Fruit fly (Drosophila melanogaster) whole organism, embryonic: ENCODE measurements around the gene CG42296.

Source experiments
- Aef1 ChIP-seq: fragments of 200-800 bp; sonication (Bioruptor generic); IDR thresholded peaks from 3 replicates; pipeline ENCODE4 v1.3.6; 2022; ENCODE audit warnings: missing biosample characterization, missing genetic modification characterization
- Bgb ChIP-seq: fragments of 200-800 bp; sonication (Bioruptor generic); IDR thresholded peaks from 2 replicates; pipeline ENCODE4 v1.3.6; 2022; ENCODE audit warnings: missing biosample characterization, missing genetic modification characterization; ENCODE audit not compliant: partially characterized antibody
- Blimp-1 ChIP-seq: fragments of 200-800 bp; sonication (Bioruptor generic); optimal IDR thresholded peaks from 3 replicates; lab custom pipeline; 2018; ENCODE audit warnings: missing biosample characterization, missing genetic modification characterization, mild to moderate bottlenecking, moderate library complexity, missing genetic modification reagents
- CG11504 ChIP-seq: fragments of 200-800 bp; sonication (Bioruptor generic); optimal IDR thresholded peaks from 3 replicates; lab custom pipeline; 2019; ENCODE audit warnings: missing biosample characterization, mild to moderate bottlenecking, missing genetic modification characterization, moderate library complexity
- CG12236 ChIP-seq: fragments of 200-800 bp; sonication (Bioruptor generic); optimal IDR thresholded peaks from 2 replicates; lab custom pipeline; 2016; ENCODE audit warnings: missing biosample characterization, missing genetic modification characterization
- CG12769 ChIP-seq: fragments of 200-800 bp; sonication (Bioruptor generic); optimal IDR thresholded peaks from 2 replicates; lab custom pipeline; 2019; ENCODE audit warnings: missing biosample characterization, mild to moderate bottlenecking, missing genetic modification characterization, moderate library complexity
- CG13296 ChIP-seq: fragments of 200-800 bp; sonication (Bioruptor generic); optimal IDR thresholded peaks from 3 replicates; lab custom pipeline; 2018; ENCODE audit warnings: missing biosample characterization, mild to moderate bottlenecking, missing genetic modification characterization
- CG14050 ChIP-seq: fragments of 200-800 bp; sonication (Bioruptor generic); IDR thresholded peaks from 3 replicates; pipeline ENCODE4 v1.3.6; 2022; ENCODE audit warnings: missing biosample characterization, missing genetic modification characterization
- CG15269 ChIP-seq: fragments of 200-800 bp; sonication (Bioruptor generic); optimal IDR thresholded peaks from 2 replicates; lab custom pipeline; 2018; ENCODE audit warnings: missing biosample characterization, mild to moderate bottlenecking, missing genetic modification characterization, moderate library complexity
- CG17186 ChIP-seq: fragments of 200-800 bp; sonication (Bioruptor generic); optimal IDR thresholded peaks from 3 replicates; lab custom pipeline; 2017; ENCODE audit warnings: missing biosample characterization, missing genetic modification reagents, missing genetic modification characterization
- CG17612 ChIP-seq: fragments of 200-800 bp; sonication (Bioruptor generic); IDR thresholded peaks from 2 replicates; pipeline ENCODE4 v1.3.6; 2022; ENCODE audit warnings: missing biosample characterization, missing genetic modification characterization
- CG2129 ChIP-seq: fragments of 200-800 bp; sonication (Bioruptor generic); IDR thresholded peaks from 2 replicates; pipeline ENCODE4 v1.3.6; 2022; ENCODE audit warnings: missing biosample characterization, missing genetic modification characterization; ENCODE audit not compliant: partially characterized antibody
- CG2712 ChIP-seq: fragments of 200-800 bp; optimal IDR thresholded peaks from 3 replicates; lab custom pipeline; 2019; ENCODE audit warnings: missing biosample characterization, mild to moderate bottlenecking, missing genetic modification characterization, moderate library complexity
- CG32532 ChIP-seq: fragments of 200-800 bp; sonication (Bioruptor generic); IDR thresholded peaks from 2 replicates; pipeline ENCODE4 v1.3.6; 2022; ENCODE audit warnings: missing biosample characterization, missing genetic modification characterization
- CG3726 ChIP-seq: fragments of 200-800 bp; sonication (Bioruptor generic); IDR thresholded peaks from 3 replicates; pipeline ENCODE4, ENCODE4 v1.3.6; 2022; ENCODE audit warnings: missing biosample characterization, missing genetic modification characterization
- CG3838 ChIP-seq: fragments of 200-800 bp; sonication (Bioruptor generic); optimal IDR thresholded peaks from 3 replicates; lab custom pipeline; 2016; ENCODE audit warnings: missing biosample characterization, missing genetic modification characterization
- CG4707 ChIP-seq: fragments of 200-800 bp; sonication (Bioruptor generic); optimal IDR thresholded peaks from 2 replicates; lab custom pipeline; 2018; ENCODE audit warnings: missing biosample characterization, mild to moderate bottlenecking, missing genetic modification characterization, moderate library complexity
- CG4730 ChIP-seq: fragments of 200-800 bp; sonication (Bioruptor generic); IDR thresholded peaks from 2 replicates; pipeline ENCODE4 v1.3.6; 2022; ENCODE audit warnings: missing biosample characterization, missing genetic modification characterization
- CG7372 ChIP-seq: fragments of 200-800 bp; sonication (Bioruptor generic); IDR thresholded peaks from 2 replicates; pipeline ENCODE4 v1.3.6; 2022; ENCODE audit warnings: missing biosample characterization, missing genetic modification characterization
- CG7745 ChIP-seq: fragments of 200-800 bp; sonication (Bioruptor generic); optimal IDR thresholded peaks from 2 replicates; lab custom pipeline; 2018; ENCODE audit warnings: missing biosample characterization, mild to moderate bottlenecking, missing genetic modification characterization, moderate library complexity
- CG9817 ChIP-seq: fragments of 200-800 bp; sonication (Bioruptor generic); optimal IDR thresholded peaks from 2 replicates; lab custom pipeline; 2018; ENCODE audit warnings: missing biosample characterization, mild to moderate bottlenecking, missing genetic modification characterization, moderate library complexity
- D ChIP-seq, 2 experiments: fragments of 200-800 bp in 1 of 2; fragments of >200 bp in 1 of 2; sonication (Bioruptor generic) in 1 of 2; optimal IDR thresholded peaks; 2 replicates in 1 of 2; 3 replicates in 1 of 2; lab custom pipeline; 2017; ENCODE audit warnings: mild to moderate bottlenecking in 1 of 2, missing biosample characterization in 1 of 2, missing genetic modification characterization in 1 of 2, missing genetic modification reagents in 1 of 2
- Dad ChIP-seq: fragments of 200-800 bp; sonication (Bioruptor generic); optimal IDR thresholded peaks from 3 replicates; lab custom pipeline; 2016; ENCODE audit warnings: missing biosample characterization, missing genetic modification characterization
- Elba2 ChIP-seq: fragments of 200-800 bp; sonication (Bioruptor generic); optimal IDR thresholded peaks from 3 replicates; lab custom pipeline; 2016; ENCODE audit warnings: missing biosample characterization, missing genetic modification characterization
- GATAe ChIP-seq: fragments of 200-800 bp; sonication (Bioruptor generic); conservative IDR thresholded peaks from 2 replicates; pipeline ENCODE4 v1.3.6; 2022; ENCODE audit warnings: missing biosample characterization, missing genetic modification characterization
- Poxn ChIP-seq: fragments of 200-800 bp; sonication (Bioruptor generic); IDR thresholded peaks from 2 replicates; pipeline ENCODE4 v1.3.6; 2022; ENCODE audit warnings: missing biosample characterization, missing genetic modification characterization
- Side ChIP-seq: fragments of 200-800 bp; sonication (Bioruptor generic); optimal IDR thresholded peaks from 2 replicates; lab custom pipeline; 2016; ENCODE audit warnings: missing biosample characterization, missing genetic modification characterization
- Spps ChIP-seq: fragments of 200-800 bp; sonication (Bioruptor generic); optimal IDR thresholded peaks from 2 replicates; lab custom pipeline; 2018; ENCODE audit warnings: missing biosample characterization, mild to moderate bottlenecking, missing genetic modification characterization
- ash1 ChIP-seq: fragments of 200-800 bp; sonication (Bioruptor generic); optimal IDR thresholded peaks from 2 replicates; lab custom pipeline; 2018; ENCODE audit warnings: missing biosample characterization, mild to moderate bottlenecking, missing genetic modification characterization
- ato ChIP-seq: fragments of 200-800 bp; sonication (Bioruptor generic); IDR thresholded peaks from 2 replicates; pipeline ENCODE4 v1.3.6; 2022; ENCODE audit warnings: missing biosample characterization, missing genetic modification characterization; ENCODE audit not compliant: partially characterized antibody
- bigmax ChIP-seq: fragments of 200-800 bp; sonication (Bioruptor generic); optimal IDR thresholded peaks from 2 replicates; lab custom pipeline; 2018; ENCODE audit warnings: missing biosample characterization, mild to moderate bottlenecking, missing genetic modification characterization
- caup ChIP-seq: fragments of 200-800 bp; sonication (Bioruptor generic); optimal IDR thresholded peaks from 3 replicates; lab custom pipeline; 2017; ENCODE audit warnings: missing biosample characterization, mild to moderate bottlenecking, missing genetic modification characterization, moderate library complexity; ENCODE audit not compliant: severe bottlenecking
- cwo ChIP-seq: fragments of 200-800 bp; sonication (Bioruptor generic); optimal IDR thresholded peaks from 3 replicates; lab custom pipeline; 2017; ENCODE audit warnings: missing biosample characterization, missing genetic modification characterization, mild to moderate bottlenecking, moderate library complexity, missing genetic modification reagents
- dimm ChIP-seq: fragments of 200-800 bp; sonication (Bioruptor generic); IDR thresholded peaks from 2 replicates; pipeline ENCODE4 v1.3.6; 2022; ENCODE audit warnings: missing biosample characterization, missing genetic modification characterization
- emc ChIP-seq: fragments of 200-800 bp; sonication (Bioruptor generic); optimal IDR thresholded peaks from 2 replicates; lab custom pipeline; 2016; ENCODE audit warnings: missing biosample characterization, missing genetic modification characterization
- exex ChIP-seq: fragments of 200-800 bp; sonication (Bioruptor generic); optimal IDR thresholded peaks from 4 replicates; lab custom pipeline; 2018; ENCODE audit warnings: missing biosample characterization, mild to moderate bottlenecking, missing genetic modification characterization, moderate library complexity
- gfzf ChIP-seq: fragments of 200-800 bp; sonication (Bioruptor generic); optimal IDR thresholded peaks from 2 replicates; lab custom pipeline; 2016; ENCODE audit warnings: missing biosample characterization, mild to moderate bottlenecking, missing genetic modification characterization, moderate library complexity
- grau ChIP-seq: fragments of 200-800 bp; optimal IDR thresholded peaks from 3 replicates; lab custom pipeline; 2019; ENCODE audit warnings: missing biosample characterization, mild to moderate bottlenecking, missing genetic modification characterization, moderate library complexity
- gsb ChIP-seq: fragments of 200-800 bp; sonication (Bioruptor generic); IDR thresholded peaks from 2 replicates; pipeline ENCODE4 v1.3.6; 2022; ENCODE audit warnings: missing biosample characterization, missing genetic modification characterization
- gt ChIP-seq: fragments of 200-800 bp; sonication (Bioruptor generic); IDR thresholded peaks from 2 replicates; pipeline ENCODE4 v1.3.6; 2022; ENCODE audit warnings: missing biosample characterization, missing genetic modification characterization
- hbn ChIP-seq: fragments of 200-800 bp; sonication (Bioruptor generic); IDR thresholded peaks from 2 replicates; pipeline ENCODE4 v1.3.6; 2022; ENCODE audit warnings: missing biosample characterization, missing genetic modification characterization; ENCODE audit not compliant: partially characterized antibody
- her ChIP-seq: fragments of 200-800 bp; sonication (Bioruptor generic); optimal IDR thresholded peaks from 2 replicates; lab custom pipeline; 2016; ENCODE audit warnings: missing biosample characterization, missing genetic modification characterization
- kni ChIP-seq: fragments of 200-800 bp; sonication (Bioruptor generic); optimal IDR thresholded peaks from 3 replicates; lab custom pipeline; 2017; ENCODE audit warnings: mild to moderate bottlenecking, missing biosample characterization, missing genetic modification reagents, missing genetic modification characterization
- lmd ChIP-seq: fragments of 200-800 bp; sonication (Bioruptor generic); IDR thresholded peaks from 2 replicates; pipeline ENCODE4 v1.3.6; 2022; ENCODE audit warnings: missing biosample characterization, missing genetic modification characterization
- luna ChIP-seq: fragments of 200-800 bp; sonication (Bioruptor generic); optimal IDR thresholded peaks from 2 replicates; lab custom pipeline; 2016; ENCODE audit warnings: missing biosample characterization, missing genetic modification characterization
- pan ChIP-seq, 4 experiments: fragments of >200 bp in 3 of 4; fragments of 200-800 bp in 1 of 4; sonication (Bioruptor generic) in 1 of 4; optimal IDR thresholded peaks in 3 of 4; IDR thresholded peaks in 1 of 4; 2 replicates each; pipeline versions ENCODE4 v1.3.6 to Lab custom; 2017 to 2022; ENCODE audit warnings: missing biosample characterization in 2 of 4, missing genetic modification characterization in 2 of 4, mixed read lengths in 1 of 4
- pfk ChIP-seq: fragments of 200-800 bp; sonication (Bioruptor generic); optimal IDR thresholded peaks from 2 replicates; lab custom pipeline; 2018; ENCODE audit warnings: missing biosample characterization, mild to moderate bottlenecking, missing genetic modification characterization, moderate library complexity
- sens-2 ChIP-seq: fragments of 200-800 bp; sonication (Bioruptor generic); IDR thresholded peaks from 2 replicates; pipeline ENCODE4 v1.3.6; 2022; ENCODE audit warnings: missing biosample characterization, missing genetic modification characterization
- trh ChIP-seq: fragments of 200-800 bp; sonication (Bioruptor generic); optimal IDR thresholded peaks from 2 replicates; lab custom pipeline; 2016; ENCODE audit warnings: missing biosample characterization, missing genetic modification characterization
- twi ChIP-seq: fragments of 200-800 bp; optimal IDR thresholded peaks from 2 replicates; lab custom pipeline; 2019; ENCODE audit warnings: missing biosample characterization, mild to moderate bottlenecking, missing genetic modification characterization, moderate library complexity

The CG42296 gene

dm6 chr2L:2015204-2015603 lies 20.6 kb downstream of the CG42296 start (continued):
- no peak for TF ChIP-seq caup (GFP tag; lab: Kevin White, UChicago)
- TF ChIP-seq emc (GFP tag; lab: Kevin White, UChicago): no peak
- no peak for TF ChIP-seq her (GFP tag; lab: Kevin White, UChicago)
- peak; percentile 17 for TF ChIP-seq CG15269
- TF ChIP-seq CG14050: no peak
- no peak for TF ChIP-seq CG4730 (GFP tag; lab: Robert Waterston, UW)
- no peak for TF ChIP-seq Poxn (GFP tag; lab: Robert Waterston, UW)
- no peak for TF ChIP-seq GATAe (GFP tag; lab: Robert Waterston, UW)
- no peak for TF ChIP-seq CG17186
- no peak for TF ChIP-seq gt (GFP tag; lab: Robert Waterston, UW)
- no peak for TF ChIP-seq Dad
- TF ChIP-seq Side (GFP tag; lab: Kevin White, UChicago): no peak
- TF ChIP-seq CG17612 (GFP tag; lab: Robert Waterston, UW): no peak
- no peak for TF ChIP-seq gsb (GFP tag; lab: Robert Waterston, UW)
- peak; percentile 47; the same call in 1 of the 2 replicates for TF ChIP-seq lmd (GFP tag; lab: Robert Waterston, UW)
- TF ChIP-seq pfk: no peak
- TF ChIP-seq sens-2 (GFP tag; lab: Robert Waterston, UW): no peak
- TF ChIP-seq CG2712: no peak
- peak; percentile 39 for TF ChIP-seq CG12769
- TF ChIP-seq CG3726 (GFP tag; lab: Robert Waterston, UW): no peak
- TF ChIP-seq twi: no peak
- no peak for TF ChIP-seq pan (optimal IDR thresholded peaks at IDR 0.05; lab: Kevin White, UChicago)
- peak in 1 of 2 experiments; percentile 11 for TF ChIP-seq pan (GFP tag; optimal IDR thresholded peaks at IDR 0.05 in 1 of 2, IDR thresholded peaks at IDR 0.05 in 1 of 2)
- TF ChIP-seq luna (GFP tag; lab: Kevin White, UChicago): no peak
- no peak for TF ChIP-seq kni (GFP tag; lab: Kevin White, UChicago)
- TF ChIP-seq CG12236 (GFP tag; lab: Kevin White, UChicago): no peak
- peak; percentile 15 for TF ChIP-seq CG13296 (GFP tag; lab: Kevin White, UChicago)
- TF ChIP-seq CG9817 (tag; lab: Kevin White, UChicago): peak; percentile 15
- TF ChIP-seq trh: no peak
- TF ChIP-seq Elba2 (GFP tag; lab: Kevin White, UChicago): no peak
- TF ChIP-seq grau (tag; lab: Kevin White, UChicago): peak; percentile 32
- TF ChIP-seq Blimp-1 (GFP tag; lab: Kevin White, UChicago): no peak
- TF ChIP-seq Aef1: peak; percentile 12; the same call in 1 of the 3 replicates
- TF ChIP-seq dimm (GFP tag; lab: Robert Waterston, UW): no peak
- no peak for TF ChIP-seq bigmax (GFP tag; lab: Kevin White, UChicago)
- no peak for TF ChIP-seq ash1 (GFP tag; lab: Kevin White, UChicago)
- TF ChIP-seq CG3838: no peak
- no peak for TF ChIP-seq ato (GFP tag; lab: Robert Waterston, UW)
- peak; percentile 23 for TF ChIP-seq cwo (GFP tag; lab: Kevin White, UChicago)
- no peak for TF ChIP-seq Bgb
- no peak for TF ChIP-seq CG7745 (tag; lab: Kevin White, UChicago)
- no peak for TF ChIP-seq D (optimal IDR thresholded peaks at IDR 0.05; lab: Kevin White, UChicago)
- no peak for TF ChIP-seq D (GFP tag; optimal IDR thresholded peaks at IDR 0.05; lab: Kevin White, UChicago)
- 0 out of 2 replicates have a peak, but pooled peaks have one; percentile 8 for TF ChIP-seq CG32532
- no peak for TF ChIP-seq CG4707
- peak; percentile 27 for TF ChIP-seq CG11504 (tag; lab: Kevin White, UChicago)
- no peak for TF ChIP-seq Spps (tag; lab: Kevin White, UChicago)
- no peak for TF ChIP-seq CG2129
- no peak for TF ChIP-seq hbn
- no peak for TF ChIP-seq exex (tag; lab: Kevin White, UChicago)
- TF ChIP-seq CG7372 (GFP tag; lab: Robert Waterston, UW): no peak
- TF ChIP-seq gfzf (GFP tag; lab: Kevin White, UChicago): no peak
